Worm (Caenorhabditis elegans): Measurements from ENCODE around the gene col-131.

DNA sequence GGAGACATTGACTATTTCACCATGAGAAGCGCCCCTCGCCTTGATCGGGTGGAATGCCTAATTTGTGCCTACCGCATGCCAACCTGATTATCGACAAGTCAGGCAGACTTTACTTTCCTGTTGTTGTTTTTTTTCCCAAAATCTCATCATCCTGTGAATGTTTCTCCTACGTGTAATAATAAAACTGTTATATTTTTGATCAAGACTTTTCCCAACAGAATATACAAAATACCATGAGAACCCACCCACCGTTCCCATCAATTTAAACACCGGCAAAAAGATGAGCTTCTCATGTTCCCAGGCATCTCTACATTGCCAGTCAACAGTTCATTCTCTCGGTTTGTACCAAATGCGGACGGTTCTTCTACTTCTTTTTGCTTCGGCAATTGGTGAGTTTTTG, 20.3 kb downstream of the col-131 start, which contains the start of gene scl-9:
- TF ChIP-seq him-1 (tag; optimal IDR thresholded peaks at IDR 0.05) (no peak), unc-62 (GFP tag; optimal IDR thresholded peaks at IDR 0.05) (no peak), D2030.7 (GFP tag; IDR thresholded peaks at IDR 0.05) (no peak), akir-1 (GFP tag; optimal IDR thresholded peaks at IDR 0.05) (no peak)
